Worm (Caenorhabditis elegans): Measurements from ENCODE around the gene tsp-21.
A peak's percentile ranks its signal among the peaks of the same experiment; 100 is the strongest.

Gene tsp-21

ce11 chrX:9882572-9882971 is 49.6 kb upstream of the tsp-21 start:
- no peak for TF ChIP-seq zag-1 (tag; optimal IDR thresholded peaks at IDR 0.05)
- TF ChIP-seq fos-1 (tag; optimal IDR thresholded peaks at IDR 0.05), result peak; percentile 85
- no peak for TF ChIP-seq lsy-2 (tag; optimal IDR thresholded peaks at IDR 0.05)
- TF ChIP-seq Y55F3AM.14 (GFP tag; optimal IDR thresholded peaks at IDR 0.05), result no peak
- TF ChIP-seq ztf-11 (tag; optimal IDR thresholded peaks at IDR 0.05), result no peak
- no peak for TF ChIP-seq mbf-1 (tag; optimal IDR thresholded peaks at IDR 0.05)

DNA sequence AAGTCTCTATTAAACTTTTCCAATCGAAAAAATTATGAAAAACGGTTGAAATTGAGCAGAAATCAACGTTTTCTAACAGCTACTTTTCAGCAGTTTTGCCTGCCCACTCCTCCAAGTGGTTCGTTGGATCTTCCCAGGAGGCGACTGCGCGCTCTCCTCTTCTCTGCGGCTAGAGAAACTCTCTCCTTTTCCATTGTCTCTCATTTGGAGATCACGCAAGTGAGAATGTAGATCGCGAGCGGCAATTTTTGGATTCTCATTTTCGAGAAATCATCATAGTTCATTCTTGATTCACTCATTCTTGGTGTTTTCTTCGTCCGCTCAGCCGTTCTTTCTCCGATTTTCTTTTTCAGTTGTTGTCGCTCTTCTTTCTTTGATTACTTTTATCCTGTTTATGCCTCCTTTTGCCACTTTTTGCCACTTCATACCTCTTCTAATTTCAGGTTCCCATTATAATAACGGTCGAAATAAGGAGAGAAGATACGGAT is 48.3 kb upstream of the tsp-21 start, which contains the start of gene mrp-4:
Gene mrp-4, plus strand, starts transcription at position 438 of the 488 bp plus-strand sequence.
- no peak for TF ChIP-seq C34F6.9 (tag; optimal IDR thresholded peaks at IDR 0.05)
- TF ChIP-seq lin-39 (tag; optimal IDR thresholded peaks at IDR 0.05), result no peak
- TF ChIP-seq skn-1 (tag; optimal IDR thresholded peaks at IDR 0.05), result no peak
- no peak for TF ChIP-seq ZK546.5 (tag; optimal IDR thresholded peaks at IDR 0.05)
- TF ChIP-seq nhr-11 (tag; optimal IDR thresholded peaks at IDR 0.05), result no peak
- TF ChIP-seq mbf-1 (tag; optimal IDR thresholded peaks at IDR 0.05), result no peak
- TF ChIP-seq sma-3 (GFP tag; optimal IDR thresholded peaks at IDR 0.05), result no peak
- TF ChIP-seq nhr-23 (tag; optimal IDR thresholded peaks at IDR 0.05), result no peak
- no peak for TF ChIP-seq aly-2 (tag; optimal IDR thresholded peaks at IDR 0.05)
- TF ChIP-seq peb-1 (tag; optimal IDR thresholded peaks at IDR 0.05), result no peak
- no peak for TF ChIP-seq gmeb-1 (tag; optimal IDR thresholded peaks at IDR 0.05)
- no peak for TF ChIP-seq fos-1 (tag; optimal IDR thresholded peaks at IDR 0.05)
- TF ChIP-seq ztf-1 (GFP tag; conservative IDR thresholded peaks at IDR 0.05), result no peak
- no peak for TF ChIP-seq F13H6.1 (tag; optimal IDR thresholded peaks at IDR 0.05)
- no peak for TF ChIP-seq unc-39 (tag; optimal IDR thresholded peaks at IDR 0.05)
- no peak for TF ChIP-seq elt-3 (tag; optimal IDR thresholded peaks at IDR 0.05)
- no peak for TF ChIP-seq alr-1 (tag; optimal IDR thresholded peaks at IDR 0.05)

- TF ChIP-seq crh-2 (tag; optimal IDR thresholded peaks at IDR 0.05) (peak; percentile 17), fos-1 (tag; optimal IDR thresholded peaks at IDR 0.05) (peak; percentile 97), blmp-1 (tag; optimal IDR thresholded peaks at IDR 0.05; ENCODE audit: insufficient read depth) (no peak), mab-5 (tag; optimal IDR thresholded peaks at IDR 0.05) (no peak)
Observed at ce11 chrX:9892323-9892722, 39.8 kb upstream of the tsp-21 start, which contains the start of gene F21G4.1. F21G4.1 (minus strand) TSS chrX:9892328.

- TF ChIP-seq C34F6.9 (tag; optimal IDR thresholded peaks at IDR 0.05) (no peak), blmp-1 (tag; optimal IDR thresholded peaks at IDR 0.05; ENCODE audit: insufficient read depth) (peak; percentile 76), mab-5 (tag; optimal IDR thresholded peaks at IDR 0.05) (no peak), R02D3.7 (tag; optimal IDR thresholded peaks at IDR 0.05) (no peak), nhr-237 (tag; optimal IDR thresholded peaks at IDR 0.05) (no peak)
Observed at ce11 chrX:9893069-9893468, 39.1 kb upstream of the tsp-21 start.

ce11 chrX:9894844-9895243 is 37.3 kb upstream of the tsp-21 start, which contains the start of gene F21G4.3:
F21G4.3 (plus strand) TSS chrX:9895144.
- TF ChIP-seq lin-39 (tag; optimal IDR thresholded peaks at IDR 0.05) (no peak), nhr-6 (tag; optimal IDR thresholded peaks at IDR 0.05) (no peak), blmp-1 (tag; optimal IDR thresholded peaks at IDR 0.05; ENCODE audit: insufficient read depth) (no peak), unc-62 (GFP tag; optimal IDR thresholded peaks at IDR 0.05) (no peak), ztf-1 (GFP tag; conservative IDR thresholded peaks at IDR 0.05) (no peak), F13H6.1 (tag; optimal IDR thresholded peaks at IDR 0.05) (no peak), dmd-4 (tag; optimal IDR thresholded peaks at IDR 0.05) (no peak), lin-11 (tag; optimal IDR thresholded peaks at IDR 0.05) (no peak), nhr-77 (tag; optimal IDR thresholded peaks at IDR 0.05) (no peak), unc-39 (tag; optimal IDR thresholded peaks at IDR 0.05) (no peak)

ce11 chrX:9899426-9900131 is 32.6 kb upstream of the tsp-21 start, which contains the start of gene phf-34:
phf-34 (minus strand) TSS chrX:9899476.
- no peak for TF ChIP-seq skn-1 (tag; optimal IDR thresholded peaks at IDR 0.05)
- TF ChIP-seq aly-2 (tag; optimal IDR thresholded peaks at IDR 0.05), result no peak
- no peak for TF ChIP-seq blmp-1 (tag; optimal IDR thresholded peaks at IDR 0.05; ENCODE audit: insufficient read depth)
- no peak for TF ChIP-seq alr-1 (tag; optimal IDR thresholded peaks at IDR 0.05)
- TF ChIP-seq nhr-21 (tag; optimal IDR thresholded peaks at IDR 0.05), result peak; percentile 17
- no peak for TF ChIP-seq snpc-4 (tag; optimal IDR thresholded peaks at IDR 0.05)
- no peak for TF ChIP-seq ama-1 (optimal IDR thresholded peaks at IDR 0.05)
- no peak for TF ChIP-seq lin-39 (tag; optimal IDR thresholded peaks at IDR 0.05)
- TF ChIP-seq peb-1 (tag; optimal IDR thresholded peaks at IDR 0.05), result no peak
- TF ChIP-seq zag-1 (tag; optimal IDR thresholded peaks at IDR 0.05), result peak; percentile 66
- TF ChIP-seq elt-3 (tag; optimal IDR thresholded peaks at IDR 0.05), result no peak
- TF ChIP-seq mdl-1 (tag; optimal IDR thresholded peaks at IDR 0.05), result peak in 1 of 2 experiments; percentile 17
- TF ChIP-seq ztf-11 (tag; optimal IDR thresholded peaks at IDR 0.05), result no peak
- TF ChIP-seq nhr-11 (tag; optimal IDR thresholded peaks at IDR 0.05), result no peak
- TF ChIP-seq R02D3.7 (tag; optimal IDR thresholded peaks at IDR 0.05), result no peak
- no peak for TF ChIP-seq ceh-16 (tag; optimal IDR thresholded peaks at IDR 0.05)
- TF ChIP-seq lin-11 (tag; optimal IDR thresholded peaks at IDR 0.05), result peak; percentile 9
- no peak for TF ChIP-seq ztf-4 (tag; optimal IDR thresholded peaks at IDR 0.05)
- no peak for TF ChIP-seq Y55F3AM.14 (GFP tag; optimal IDR thresholded peaks at IDR 0.05)
- TF ChIP-seq ZK546.5 (tag; optimal IDR thresholded peaks at IDR 0.05), result no peak
- TF ChIP-seq elt-1 (tag; optimal IDR thresholded peaks at IDR 0.05), result no peak
- peak; percentile 12 for TF ChIP-seq mab-5 (tag; optimal IDR thresholded peaks at IDR 0.05)
- peak; percentile 84 for TF ChIP-seq nhr-129 (tag; optimal IDR thresholded peaks at IDR 0.05)
- TF ChIP-seq unc-55 (GFP tag; optimal IDR thresholded peaks at IDR 0.05), result peak; percentile 76
- TF ChIP-seq ztf-1 (GFP tag; conservative IDR thresholded peaks at IDR 0.05), result no peak
- peak; percentile 33 for TF ChIP-seq fos-1 (tag; optimal IDR thresholded peaks at IDR 0.05)
